Worm (Caenorhabditis elegans): Measurements from ENCODE around the gene ptp-1.

ptp-1 gene

ce11 chrIII:3620652-3621051 is 30.1 kb downstream of the ptp-1 start (continued):
- TF ChIP-seq die-1 (tag; optimal IDR thresholded peaks at IDR 0.05) (no peak), T07F8.4 (tag; optimal IDR thresholded peaks at IDR 0.05) (no peak), pbrm-1 (GFP tag; IDR thresholded peaks at IDR 0.05) (0 out of 2 replicates have a peak, but pooled peaks have one; percentile 27), hmg-1.2 (GFP tag; IDR thresholded peaks at IDR 0.05) (peak; percentile 38; the same call in 1 of the 2 replicates), ceh-91 (GFP tag; IDR thresholded peaks at IDR 0.05) (no peak), K12H6.12 (tag; optimal IDR thresholded peaks at IDR 0.05) (no peak), ztf-28 (GFP tag; IDR thresholded peaks at IDR 0.05) (no peak), hmg-20 (GFP tag; IDR thresholded peaks at IDR 0.05) (no peak), let-607 (tag; optimal IDR thresholded peaks at IDR 0.05) (no peak), tbp1 (GFP tag; optimal IDR thresholded peaks at IDR 0.05) (no peak), F39B2.1 (GFP tag; IDR thresholded peaks at IDR 0.05) (no peak), dox-1 (GFP tag; IDR thresholded peaks at IDR 0.05) (no peak), zim-3 (tag; optimal IDR thresholded peaks at IDR 0.05) (no peak)

- TF ChIP-seq Y53G8AR.9 (GFP tag; conservative IDR thresholded peaks at IDR 0.05) = no peak
- TF ChIP-seq mcd-1 (GFP tag; IDR thresholded peaks at IDR 0.05) = no peak
- TF ChIP-seq lin-54 (GFP tag; optimal IDR thresholded peaks at IDR 0.05) = no peak
- TF ChIP-seq nhr-80 (tag; optimal IDR thresholded peaks at IDR 0.05) = peak; percentile 93
- no peak for TF ChIP-seq fkh-3 (tag; optimal IDR thresholded peaks at IDR 0.05)
- no peak for TF ChIP-seq cebp-2 (GFP tag; IDR thresholded peaks at IDR 0.05)
- TF ChIP-seq D2030.7 (GFP tag; IDR thresholded peaks at IDR 0.05) = no peak
- peak; percentile 41; the same call in 1 of the 2 replicates for TF ChIP-seq zfh-2 (GFP tag; conservative IDR thresholded peaks at IDR 0.05)
- TF ChIP-seq mes-4 (tag; optimal IDR thresholded peaks at IDR 0.05) = no peak
- TF ChIP-seq let-607 (tag; optimal IDR thresholded peaks at IDR 0.05) = peak; percentile 12 to 60
- no peak for TF ChIP-seq hlh-12 (tag; optimal IDR thresholded peaks at IDR 0.05)
- peak; percentile 51; the same call in 1 of the 2 replicates for TF ChIP-seq dox-1 (GFP tag; IDR thresholded peaks at IDR 0.05)
- TF ChIP-seq snpc-4 (GFP tag; optimal IDR thresholded peaks at IDR 0.05) = no peak
- no peak for TF ChIP-seq snpc-4 (tag; optimal IDR thresholded peaks at IDR 0.05)
- no peak for TF ChIP-seq attf-3 (GFP tag; conservative IDR thresholded peaks at IDR 0.05)
- TF ChIP-seq lin-26 (GFP tag; IDR thresholded peaks at IDR 0.05) = no peak
Measured at ce11 chrIII:3621211-3621897, 30.8 kb downstream of the ptp-1 start.

- TF ChIP-seq B0035.1 (tag; optimal IDR thresholded peaks at IDR 0.05) (no peak), zfh-2 (GFP tag; conservative IDR thresholded peaks at IDR 0.05) (peak; percentile 78), F33H1.4 (GFP tag; IDR thresholded peaks at IDR 0.05) (no peak), unc-130 (GFP tag; optimal IDR thresholded peaks at IDR 0.05) (no peak), hmg-1.2 (GFP tag; IDR thresholded peaks at IDR 0.05) (peak; percentile 35; the same call in 1 of the 2 replicates), let-607 (tag; optimal IDR thresholded peaks at IDR 0.05) (no peak)
Measured at ce11 chrIII:3623772-3624171, 33.2 kb downstream of the ptp-1 start.

ce11 chrIII:3627042-3627441 is 36.5 kb downstream of the ptp-1 start, which contains the start of gene sel-8:
Gene sel-8, minus strand, starts transcription at chrIII:3627142.
- TF ChIP-seq mcd-1 (GFP tag; IDR thresholded peaks at IDR 0.05) (no peak), lin-35 (GFP tag; optimal IDR thresholded peaks at IDR 0.05) (no peak), ztf-3 (GFP tag; optimal IDR thresholded peaks at IDR 0.05) (no peak), ztf-28 (GFP tag; IDR thresholded peaks at IDR 0.05) (no peak), nhr-27 (tag; optimal IDR thresholded peaks at IDR 0.05) (no peak), ccch-3 (GFP tag; optimal IDR thresholded peaks at IDR 0.05) (no peak), ztf-26 (tag; optimal IDR thresholded peaks at IDR 0.05) (no peak), tlf-1 (GFP tag; optimal IDR thresholded peaks at IDR 0.05) (no peak), akir-1 (GFP tag; optimal IDR thresholded peaks at IDR 0.05) (no peak), nfya-2 (GFP tag; IDR thresholded peaks at IDR 0.05) (no peak), mes-4 (tag; optimal IDR thresholded peaks at IDR 0.05) (no peak)
